Worm (Caenorhabditis elegans): ENCODE data around the gene Y43F8B.29.

ce11 chrV:19495587-19495986, 4.2 kb downstream of the Y43F8B.29 start, which contains the start of gene scl-21:
- no peak for TF ChIP-seq nhr-28 (tag; optimal IDR thresholded peaks at IDR 0.05)
- no peak for TF ChIP-seq nhr-11 (tag; optimal IDR thresholded peaks at IDR 0.05)
- TF ChIP-seq snpc-1.2 (GFP tag; IDR thresholded peaks at IDR 0.05) = no peak
- no peak for TF ChIP-seq pha-4 (GFP tag; IDR thresholded peaks at IDR 0.05)
- TF ChIP-seq pha-4 (tag; optimal IDR thresholded peaks at IDR 0.05) = no peak
- no peak for TF ChIP-seq php-3 (GFP tag; IDR thresholded peaks at IDR 0.05)
- TF ChIP-seq lin-39 (tag; optimal IDR thresholded peaks at IDR 0.05) = no peak
- no peak for TF ChIP-seq zag-1 (tag; optimal IDR thresholded peaks at IDR 0.05)
- no peak for TF ChIP-seq ceh-32 (tag; optimal IDR thresholded peaks at IDR 0.05; ENCODE audit: poor library complexity)
- TF ChIP-seq dpl-1 (GFP tag; optimal IDR thresholded peaks at IDR 0.05) = no peak
